Worm (Caenorhabditis elegans): Measurements from ENCODE around the gene psmd-9.

ce11 chrII:6870803-6871202 is 31.1 kb upstream of the psmd-9 start, which contains the start of gene clhm-1:
- no peak for TF ChIP-seq unc-62 (GFP tag; optimal IDR thresholded peaks at IDR 0.05)
- TF ChIP-seq mbf-1 (tag; optimal IDR thresholded peaks at IDR 0.05): no peak
- TF ChIP-seq ztf-11 (tag; optimal IDR thresholded peaks at IDR 0.05): no peak
- no peak for TF ChIP-seq nhr-11 (tag; optimal IDR thresholded peaks at IDR 0.05)
- TF ChIP-seq ceh-82 (tag; optimal IDR thresholded peaks at IDR 0.05): no peak
- TF ChIP-seq nhr-25 (tag; optimal IDR thresholded peaks at IDR 0.05): no peak

Measured in whole organism, L2 larva.